Worm (Caenorhabditis elegans) whole organism, L3 larva: Measurements from ENCODE around the gene C11E4.8.

Experiments used
- daf-12 ChIP-seq: fragments of 150-350 bp; optimal IDR thresholded peaks from 2 replicates; lab custom pipeline; 2014; ENCODE audit warnings: missing biosample characterization, missing genetic modification reagents, missing genetic modification characterization
- jun-1 ChIP-seq: fragments of 150-350 bp; optimal IDR thresholded peaks from 2 replicates; lab custom pipeline; 2014; ENCODE audit warnings: missing biosample characterization, missing genetic modification reagents, missing genetic modification characterization
- nhr-237 ChIP-seq: fragments of 150-350 bp; optimal IDR thresholded peaks from 2 replicates; lab custom pipeline; 2014; ENCODE audit warnings: missing biosample characterization, missing genetic modification characterization

- TF ChIP-seq daf-12 (tag; lab: Kevin White, UChicago) (no peak), jun-1 (tag; lab: Kevin White, UChicago) (no peak), nhr-237 (tag; lab: Kevin White, UChicago) (no peak)
Measured at ce11 chrX:9637700-9638099, 17.5 kb downstream of the C11E4.8 start.
